Worm (Caenorhabditis elegans) whole organism, L4/young adult: ENCODE data around the gene srh-145.

Experiments
- dao-5 ChIP-seq: sonication (generic microtip); optimal IDR thresholded peaks from 2 replicates; lab custom pipeline; 2016; ENCODE audit warnings: missing genotype, missing genetic modification characterization, moderate library complexity, missing compliant biosample characterization
- him-1 ChIP-seq: sonication (generic microtip); optimal IDR thresholded peaks from 2 replicates; lab custom pipeline; 2016; ENCODE audit warnings: missing genotype, missing genetic modification reagents, missing genetic modification characterization, missing compliant biosample characterization

ce11 chrV:16395739-16396138, 14.8 kb upstream of the srh-145 start, which contains the start of gene F13A7.12:
- TF ChIP-seq dao-5 (tag; lab: Kevin White, UChicago) (no peak), him-1 (tag; lab: Kevin White, UChicago) (no peak)
